Worm (Caenorhabditis elegans) whole organism, late embryonic: ENCODE data around the gene Y70C5A.2.

ENCODE experiments used
- C38D4.7 ChIP-seq: fragments of 200-800 bp; sonication (Bioruptor generic); optimal IDR thresholded peaks from 2 replicates; lab custom pipeline; 2018; ENCODE audit warnings: mild to moderate bottlenecking, missing genetic modification characterization, moderate library complexity, missing compliant biosample characterization
- F13H6.1 ChIP-seq: sonication (generic microtip); optimal IDR thresholded peaks from 2 replicates; lab custom pipeline; 2016; ENCODE audit warnings: missing genetic modification characterization, missing compliant biosample characterization
- ama-1 ChIP-seq: fragments of 150-350 bp; optimal IDR thresholded peaks from 2 replicates; lab custom pipeline; 2014
- fkh-10 ChIP-seq: fragments of 150-350 bp; optimal IDR thresholded peaks from 2 replicates; lab custom pipeline; 2014; ENCODE audit warnings: missing biosample characterization, missing genetic modification reagents, missing genetic modification characterization
- gmeb-2 ChIP-seq: sonication (generic microtip); optimal IDR thresholded peaks from 2 replicates; lab custom pipeline; 2016; ENCODE audit warnings: missing genetic modification characterization, inconsistent platforms, missing compliant biosample characterization
- pag-3 ChIP-seq: sonication (generic microtip); optimal IDR thresholded peaks from 2 replicates; lab custom pipeline; 2016; ENCODE audit warnings: missing compliant biosample characterization, missing genetic modification characterization, borderline replicate concordance
- pros-1 ChIP-seq: fragments of 150-350 bp; optimal IDR thresholded peaks from 2 replicates; lab custom pipeline; 2014; ENCODE audit warnings: missing biosample characterization, missing genetic modification reagents, missing genetic modification characterization
- sox-4 ChIP-seq: sonication (generic microtip); optimal IDR thresholded peaks from 2 replicates; lab custom pipeline; 2017; ENCODE audit warnings: mild to moderate bottlenecking, missing genetic modification characterization, inconsistent platforms, missing compliant biosample characterization
- syd-9 ChIP-seq: sonication (generic microtip); optimal IDR thresholded peaks from 2 replicates; lab custom pipeline; 2016; ENCODE audit warnings: mild to moderate bottlenecking, missing genetic modification characterization, moderate library complexity, missing compliant biosample characterization
- tbx-2 ChIP-seq: sonication (generic microtip); optimal IDR thresholded peaks from 2 replicates; lab custom pipeline; 2016; ENCODE audit warnings: missing genetic modification characterization, missing compliant biosample characterization
- ttx-3 ChIP-seq: sonication (generic microtip); optimal IDR thresholded peaks from 2 replicates; lab custom pipeline; 2016; ENCODE audit warnings: missing genetic modification reagents, missing genetic modification characterization, missing compliant biosample characterization

- no peak for TF ChIP-seq pros-1 (tag; lab: Kevin White, UChicago)
- TF ChIP-seq syd-9 (tag; lab: Kevin White, UChicago): no peak
- no peak for TF ChIP-seq C38D4.7 (GFP tag; lab: Kevin White, UChicago)
- TF ChIP-seq ama-1 (lab: Kevin White, UChicago): no peak
- no peak for TF ChIP-seq F13H6.1 (tag; lab: Kevin White, UChicago)
- TF ChIP-seq sox-4: no peak
- TF ChIP-seq gmeb-2 (tag; lab: Kevin White, UChicago): no peak
- no peak for TF ChIP-seq fkh-10 (GFP tag; lab: Kevin White, UChicago)
- TF ChIP-seq pag-3 (tag; lab: Kevin White, UChicago): no peak
- TF ChIP-seq tbx-2 (tag; lab: Kevin White, UChicago): no peak
- no peak for TF ChIP-seq ttx-3
Measured at ce11 chrV:16628991-16629390, 6.0 kb upstream of the Y70C5A.2 start, which contains the start of gene W06G6.2.
